Fruit fly (Drosophila melanogaster): ENCODE measurements around the gene GIIIspla2.

dm6 chrX:8178989-8179388, 21.6 kb downstream of the GIIIspla2 start:
- no peak for TF ChIP-seq Hr39 (GFP tag; optimal IDR thresholded peaks at IDR 0.05)
- no peak for TF ChIP-seq OdsH (GFP tag; optimal IDR thresholded peaks at IDR 0.05)
- no peak for TF ChIP-seq net (GFP tag; optimal IDR thresholded peaks at IDR 0.05)
- no peak for TF ChIP-seq svp (GFP tag)
- TF ChIP-seq Ets21C (GFP tag; optimal IDR thresholded peaks at IDR 0.05), result no peak
- no peak for TF ChIP-seq CG6854 (GFP tag; optimal IDR thresholded peaks at IDR 0.05)
- no peak for TF ChIP-seq salr (GFP tag; optimal IDR thresholded peaks at IDR 0.05)
- no peak for TF ChIP-seq dsx (GFP tag; optimal IDR thresholded peaks at IDR 0.05; ENCODE audit: poor library complexity, severe bottlenecking)
- TF ChIP-seq CG9139 (GFP tag; optimal IDR thresholded peaks at IDR 0.05), result no peak

Measured in whole organism, prepupa.